Worm (Caenorhabditis elegans) whole organism, L1 larva: ENCODE measurements around the gene C02G6.3.

Experiments used
- C04F5.9 ChIP-seq: sonication (generic microtip); optimal IDR thresholded peaks from 2 replicates; lab custom pipeline; 2016; ENCODE audit warnings: missing genetic modification characterization, missing compliant biosample characterization
- alr-1 ChIP-seq: fragments of 200-800 bp; sonication (Bioruptor generic); optimal IDR thresholded peaks from 2 replicates; lab custom pipeline; 2018; ENCODE audit warnings: borderline replicate concordance, mild to moderate bottlenecking, missing genetic modification characterization, missing compliant biosample characterization
- aly-2 ChIP-seq: fragments of 150-350 bp; optimal IDR thresholded peaks from 2 replicates; lab custom pipeline; 2014; ENCODE audit warnings: missing biosample characterization, missing genetic modification characterization
- fkh-10 ChIP-seq: sonication (generic microtip); optimal IDR thresholded peaks from 2 replicates; lab custom pipeline; 2017; ENCODE audit warnings: missing biosample characterization, missing genetic modification reagents, missing genetic modification characterization
- lin-39 ChIP-seq: fragments of 150-350 bp; optimal IDR thresholded peaks from 2 replicates; lab custom pipeline; 2014; ENCODE audit warnings: missing biosample characterization, missing genetic modification reagents, missing genetic modification characterization
- mab-9 ChIP-seq: fragments of 200-800 bp; sonication (Bioruptor generic); IDR thresholded peaks from 2 replicates; pipeline ENCODE4 v1.3.6; 2022; ENCODE audit warnings: missing genetic modification reagents, missing genetic modification characterization, missing compliant biosample characterization
- nhr-12 ChIP-seq: sonication (generic microtip); optimal IDR thresholded peaks from 2 replicates; lab custom pipeline; 2017; ENCODE audit warnings: missing biosample characterization, missing genetic modification characterization
- nhr-85 ChIP-seq: sonication (generic microtip); peaks from one replicate; lab custom pipeline; 2016; ENCODE audit warnings: missing genetic modification characterization, inconsistent platforms, missing compliant biosample characterization
- nhr-90 ChIP-seq: sonication (generic microtip); optimal IDR thresholded peaks from 2 replicates; lab custom pipeline; 2016; ENCODE audit warnings: mild to moderate bottlenecking, missing genetic modification characterization, missing compliant biosample characterization; ENCODE audit not compliant: poor library complexity
- unc-30 ChIP-seq: sonication (generic microtip); optimal IDR thresholded peaks from 2 replicates; lab custom pipeline; 2017; ENCODE audit warnings: missing biosample characterization, missing genetic modification characterization

- TF ChIP-seq mab-9 (GFP tag; lab: Robert Waterston, UW) (no peak), aly-2 (tag; lab: Kevin White, UChicago) (no peak), nhr-12 (tag; lab: Kevin White, UChicago) (no peak), nhr-85 (tag; lab: Kevin White, UChicago) (no peak), nhr-90 (tag; lab: Kevin White, UChicago) (no peak), C04F5.9 (tag; lab: Kevin White, UChicago) (no peak), alr-1 (tag; lab: Kevin White, UChicago) (no peak), fkh-10 (GFP tag; lab: Kevin White, UChicago) (no peak), lin-39 (tag; lab: Kevin White, UChicago) (no peak), unc-30 (tag; lab: Kevin White, UChicago) (no peak)
These were observed at the start of gene C02G6.3 for ce11 chrV:5880064-5880463.
